Fruit fly (Drosophila melanogaster) whole organism, adult: ENCODE results near the gene SdhC.
A peak's percentile ranks its signal among the peaks of the same experiment; 100 is the strongest.

Experiments used
- CG11617 ChIP-seq: fragments of 200-800 bp; sonication (Bioruptor generic); optimal IDR thresholded peaks from 2 replicates; lab custom pipeline; 2017; ENCODE audit warnings: mild to moderate bottlenecking, missing biosample characterization, missing genetic modification reagents, missing genetic modification characterization
- CG12768 ChIP-seq: fragments of 200-800 bp; sonication (Bioruptor generic); optimal IDR thresholded peaks from 2 replicates; lab custom pipeline; 2017; ENCODE audit warnings: missing biosample characterization, missing genetic modification characterization, mild to moderate bottlenecking, moderate library complexity, missing genetic modification reagents
- CG14711 ChIP-seq: fragments of 200-800 bp; sonication (Bioruptor generic); optimal IDR thresholded peaks from 2 replicates; lab custom pipeline; 2018; ENCODE audit warnings: missing biosample characterization, mild to moderate bottlenecking, missing genetic modification characterization, moderate library complexity
- CG1620 ChIP-seq: fragments of 200-800 bp; sonication (Bioruptor generic); optimal IDR thresholded peaks from 2 replicates; lab custom pipeline; 2016; ENCODE audit warnings: missing biosample characterization, missing genetic modification characterization
- CG33017 ChIP-seq: fragments of 200-800 bp; sonication (Bioruptor generic); optimal IDR thresholded peaks from 2 replicates; lab custom pipeline; 2018; ENCODE audit warnings: missing biosample characterization, mild to moderate bottlenecking, missing genetic modification characterization, moderate library complexity
- CG5204 ChIP-seq: fragments of 200-800 bp; sonication (Bioruptor generic); optimal IDR thresholded peaks from 2 replicates; lab custom pipeline; 2016; ENCODE audit warnings: missing biosample characterization, missing genetic modification characterization
- CG7045 ChIP-seq: fragments of 200-800 bp; sonication (Bioruptor generic); optimal IDR thresholded peaks from 2 replicates; lab custom pipeline; 2017; ENCODE audit warnings: missing biosample characterization, mild to moderate bottlenecking, missing genetic modification characterization
- CG7101 ChIP-seq: fragments of 200-800 bp; sonication (Bioruptor generic); optimal IDR thresholded peaks from 2 replicates; lab custom pipeline; 2018; ENCODE audit warnings: missing biosample characterization, mild to moderate bottlenecking, missing genetic modification characterization, moderate library complexity
- Clk ChIP-seq: fragments of 200-800 bp; sonication (Bioruptor generic); optimal IDR thresholded peaks from 2 replicates; lab custom pipeline; 2017; ENCODE audit warnings: missing biosample characterization, missing genetic modification characterization
- Crg-1 ChIP-seq: fragments of 200-800 bp; sonication (Bioruptor generic); optimal IDR thresholded peaks from 2 replicates; lab custom pipeline; 2016; ENCODE audit warnings: missing biosample characterization, missing genetic modification characterization
- Hr96 ChIP-seq: fragments of 200-800 bp; sonication (Bioruptor generic); optimal IDR thresholded peaks from 2 replicates; lab custom pipeline; 2016; ENCODE audit warnings: missing biosample characterization, missing genetic modification characterization
- Mnt ChIP-seq: fragments of 200-800 bp; sonication (Bioruptor generic); optimal IDR thresholded peaks from 2 replicates; lab custom pipeline; 2016; ENCODE audit warnings: missing biosample characterization, mild to moderate bottlenecking, missing genetic modification characterization
- bab1 ChIP-seq: fragments of 200-800 bp; sonication (Bioruptor generic); optimal IDR thresholded peaks from 3 replicates; lab custom pipeline; 2019; ENCODE audit warnings: missing biosample characterization, mild to moderate bottlenecking, missing genetic modification characterization, moderate library complexity
- cic ChIP-seq: fragments of 200-800 bp; sonication (Bioruptor generic); optimal IDR thresholded peaks from 2 replicates; lab custom pipeline; 2017; ENCODE audit warnings: missing biosample characterization, mild to moderate bottlenecking, missing genetic modification characterization, moderate library complexity
- cnc ChIP-seq, 2 experiments: fragments of >200 bp; optimal IDR thresholded peaks; 2 replicates each; lab custom pipeline; 2017
- kay ChIP-seq: fragments of 200-800 bp; sonication (Bioruptor generic); peaks from one replicate; lab custom pipeline; 2016; ENCODE audit warnings: missing biosample characterization, missing genetic modification characterization, borderline replicate concordance
- ovo ChIP-seq: fragments of 200-800 bp; sonication (Bioruptor generic); optimal IDR thresholded peaks from 2 replicates; lab custom pipeline; 2016; ENCODE audit warnings: missing biosample characterization, missing genetic modification characterization
- pad ChIP-seq: fragments of 200-800 bp; sonication (Bioruptor generic); optimal IDR thresholded peaks from 3 replicates; lab custom pipeline; 2017; ENCODE audit warnings: missing biosample characterization, missing genetic modification characterization, mild to moderate bottlenecking, moderate library complexity, missing genetic modification reagents
- tj ChIP-seq: fragments of 200-800 bp; sonication (Bioruptor generic); optimal IDR thresholded peaks from 3 replicates; lab custom pipeline; 2017; ENCODE audit warnings: missing biosample characterization, mild to moderate bottlenecking, missing genetic modification characterization, moderate library complexity
- toe ChIP-seq: fragments of 200-800 bp; sonication (Bioruptor generic); optimal IDR thresholded peaks from 2 replicates; lab custom pipeline; 2016; ENCODE audit warnings: missing biosample characterization, missing genetic modification characterization

The SdhC gene

DNA sequence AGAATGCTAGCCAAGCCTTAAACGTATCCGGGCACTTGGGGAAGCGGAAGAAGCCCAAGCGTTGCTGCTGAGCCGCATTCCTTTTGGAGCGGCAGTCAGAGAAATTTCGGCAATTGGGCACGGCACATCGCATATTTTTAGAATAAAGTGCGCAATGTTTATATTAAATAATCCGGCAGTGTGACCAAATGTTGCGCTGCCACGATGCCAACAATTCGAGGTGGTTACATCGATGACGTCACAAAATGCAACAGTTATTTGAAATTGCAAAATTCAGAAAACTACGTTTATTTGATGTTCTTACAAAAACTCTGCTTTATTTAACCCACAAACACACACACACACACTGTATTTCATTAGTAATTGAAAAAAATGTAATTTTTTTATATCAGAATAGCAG, 10.2 kb upstream of the SdhC start, which contains the start of gene CG6689:
TSS of gene CG6689 (minus strand) at position 182 of the 400 bp plus-strand sequence.
- TF ChIP-seq Mnt (GFP tag; lab: Kevin White, UChicago) (peak; percentile 13), CG7045 (no peak), CG33017 (tag; lab: Kevin White, UChicago) (no peak), kay (GFP tag; lab: Kevin White, UChicago) (no peak), Crg-1 (GFP tag; lab: Kevin White, UChicago) (no peak), Clk (GFP tag; lab: Kevin White, UChicago) (no peak), pad (GFP tag; lab: Kevin White, UChicago) (no peak), cic (GFP tag; lab: Kevin White, UChicago) (no peak), CG12768 (GFP tag; lab: Kevin White, UChicago) (no peak), CG14711 (tag; lab: Kevin White, UChicago) (no peak), ovo (GFP tag; lab: Kevin White, UChicago) (no peak), CG5204 (GFP tag; lab: Kevin White, UChicago) (no peak), toe (GFP tag; lab: Kevin White, UChicago) (no peak), CG11617 (GFP tag; lab: Kevin White, UChicago) (peak; percentile 6), CG1620 (GFP tag; lab: Kevin White, UChicago) (no peak), bab1 (GFP tag; lab: Kevin White, UChicago) (no peak)

DNA sequence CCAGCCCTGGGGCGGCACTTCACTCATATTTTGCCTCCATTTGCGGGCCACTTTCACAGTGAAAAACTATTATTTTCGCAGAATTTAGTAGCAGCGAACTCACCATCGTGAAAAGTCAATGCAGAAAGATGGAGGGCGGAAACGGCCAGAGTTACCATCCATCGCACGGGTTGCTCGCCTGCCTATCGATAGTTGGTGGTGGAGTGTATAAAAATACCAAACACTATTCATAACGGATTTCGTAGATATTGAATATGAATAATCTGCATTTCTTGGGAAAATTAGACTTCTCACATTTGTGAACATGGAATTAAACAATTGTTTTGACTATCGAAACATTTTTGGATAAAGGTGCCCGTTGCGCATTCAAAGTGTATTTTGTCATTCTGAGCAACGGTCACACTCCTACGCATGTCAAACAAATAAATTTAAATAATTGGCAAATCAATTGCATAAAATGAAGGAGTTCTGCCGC, 6.5 kb upstream of the SdhC start, which contains the start of the genes RpS25 and CG4820:
TSS of gene RpS25 (minus strand) at position 132 of the 475 bp plus-strand sequence.
TSS of gene CG4820 (plus strand) at position 380 of the 475 bp plus-strand sequence.
- TF ChIP-seq tj (GFP tag; lab: Kevin White, UChicago) (peak; percentile 82), CG7045 (peak; percentile 90), Clk (GFP tag; lab: Kevin White, UChicago) (peak; percentile 88), CG14711 (tag; lab: Kevin White, UChicago) (peak; percentile 97), CG33017 (tag; lab: Kevin White, UChicago) (peak; percentile 88), ovo (GFP tag; lab: Kevin White, UChicago) (peak; percentile 91), CG1620 (GFP tag; lab: Kevin White, UChicago) (peak; percentile 96), Hr96 (GFP tag; lab: Kevin White, UChicago) (peak; percentile 94), cic (GFP tag; lab: Kevin White, UChicago) (peak; percentile 81), toe (GFP tag; lab: Kevin White, UChicago) (peak; percentile 87), kay (GFP tag; lab: Kevin White, UChicago) (no peak), CG12768 (GFP tag; lab: Kevin White, UChicago) (peak; percentile 93), bab1 (GFP tag; lab: Kevin White, UChicago) (peak; percentile 97), cnc (optimal IDR thresholded peaks at IDR 0.05; lab: Kevin White, UChicago) (no peak), Crg-1 (GFP tag; lab: Kevin White, UChicago) (peak; percentile 96), CG7101 (tag; lab: Kevin White, UChicago) (peak; percentile 94), pad (GFP tag; lab: Kevin White, UChicago) (peak; percentile 83), Mnt (GFP tag; lab: Kevin White, UChicago) (peak; percentile 93), CG5204 (GFP tag; lab: Kevin White, UChicago) (no peak), CG11617 (GFP tag; lab: Kevin White, UChicago) (peak; percentile 96)

DNA sequence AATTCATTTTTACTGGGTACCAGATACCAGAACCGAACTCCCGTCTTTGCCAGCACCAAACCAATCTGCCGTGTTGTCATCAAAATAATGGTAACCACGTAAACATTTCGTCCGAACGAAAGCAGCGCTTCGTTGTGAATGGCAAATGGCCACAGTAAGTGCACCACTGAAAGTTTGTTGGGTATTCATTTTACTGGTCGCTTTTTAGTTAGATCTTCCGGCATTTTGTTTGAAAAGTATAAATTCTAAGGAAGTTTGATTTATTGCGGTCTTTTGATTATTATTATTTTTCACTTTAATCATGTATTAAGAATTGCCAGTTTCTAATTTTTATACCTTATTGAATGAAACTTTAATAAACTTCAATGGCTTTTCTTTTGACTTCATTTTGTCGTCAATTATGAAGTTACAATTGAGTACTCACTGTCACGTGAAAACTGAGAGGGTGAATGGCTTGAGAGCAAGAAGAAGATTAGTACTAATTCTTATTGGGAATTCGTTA, 4.9 kb upstream of the SdhC start, which contains the start of gene ZnT86D:
TSS of gene ZnT86D (minus strand) at position 91 of the 502 bp plus-strand sequence.
- peak; percentile 34 for TF ChIP-seq Crg-1 (GFP tag; lab: Kevin White, UChicago)
- TF ChIP-seq Hr96 (GFP tag; lab: Kevin White, UChicago) = peak; percentile 74
- peak; percentile 54 for TF ChIP-seq tj (GFP tag; lab: Kevin White, UChicago)
- peak; percentile 70 for TF ChIP-seq toe (GFP tag; lab: Kevin White, UChicago)
- TF ChIP-seq CG7045 = peak; percentile 72
- TF ChIP-seq cic (GFP tag; lab: Kevin White, UChicago) = peak; percentile 68
- TF ChIP-seq bab1 (GFP tag; lab: Kevin White, UChicago) = peak; percentile 75
- TF ChIP-seq kay (GFP tag; lab: Kevin White, UChicago) = no peak
- no peak for TF ChIP-seq cnc (optimal IDR thresholded peaks at IDR 0.05; lab: Kevin White, UChicago)
- peak; percentile 75 for TF ChIP-seq CG14711 (tag; lab: Kevin White, UChicago)
- peak; percentile 86 for TF ChIP-seq CG7101 (tag; lab: Kevin White, UChicago)
- TF ChIP-seq CG12768 (GFP tag; lab: Kevin White, UChicago) = peak; percentile 78
- peak; percentile 68 for TF ChIP-seq CG1620 (GFP tag; lab: Kevin White, UChicago)
- peak; percentile 47 for TF ChIP-seq Clk (GFP tag; lab: Kevin White, UChicago)
- peak; percentile 80 for TF ChIP-seq CG5204 (GFP tag; lab: Kevin White, UChicago)
- peak; percentile 82 for TF ChIP-seq CG11617 (GFP tag; lab: Kevin White, UChicago)
- TF ChIP-seq CG33017 (tag; lab: Kevin White, UChicago) = peak; percentile 86
- TF ChIP-seq pad (GFP tag; lab: Kevin White, UChicago) = peak; percentile 70
- peak; percentile 27 for TF ChIP-seq ovo (GFP tag; lab: Kevin White, UChicago)
- peak; percentile 83 for TF ChIP-seq Mnt (GFP tag; lab: Kevin White, UChicago)

DNA sequence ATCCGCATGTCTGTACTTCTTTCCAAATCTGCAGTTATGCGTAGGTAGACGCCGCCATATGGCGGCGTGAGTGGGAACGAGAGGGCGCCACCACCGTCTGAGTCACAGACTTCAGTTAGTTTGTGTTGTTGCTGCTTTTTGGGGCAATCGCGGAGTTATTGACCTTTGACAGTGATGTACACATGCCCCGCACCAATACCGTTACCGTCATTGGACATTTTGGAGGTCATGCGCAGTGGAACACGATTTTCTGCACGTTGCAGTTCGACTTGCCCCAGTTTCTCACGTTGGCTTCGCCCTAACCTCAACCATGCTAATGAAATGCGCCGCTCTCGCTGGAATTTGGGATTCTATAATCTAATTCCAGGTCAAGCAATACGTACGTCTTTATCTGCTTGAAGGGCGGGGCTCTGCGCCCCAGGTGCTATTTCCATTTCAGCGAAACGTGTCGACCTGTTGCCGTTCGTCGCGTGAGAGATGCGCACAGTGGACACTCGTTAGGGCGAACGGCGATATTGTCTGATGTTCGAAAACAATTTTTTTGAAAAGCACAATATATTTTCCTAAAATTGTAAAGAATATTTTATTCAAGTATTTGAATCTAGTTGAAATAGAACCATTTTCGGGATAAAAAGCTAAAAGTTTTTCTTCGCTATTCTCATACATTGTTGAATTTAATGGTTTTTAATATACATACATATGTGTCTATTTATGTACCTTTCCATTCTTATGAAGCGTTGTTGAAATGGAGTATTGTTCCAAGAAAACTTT, 1.8 kb upstream of the SdhC start:
- TF ChIP-seq CG5204 (GFP tag; lab: Kevin White, UChicago) (no peak), ovo (GFP tag; lab: Kevin White, UChicago) (peak; percentile 87), CG7045 (peak; percentile 44), CG14711 (tag; lab: Kevin White, UChicago) (peak; percentile 62), CG33017 (tag; lab: Kevin White, UChicago) (peak; percentile 49), pad (GFP tag; lab: Kevin White, UChicago) (peak; percentile 58), cic (GFP tag; lab: Kevin White, UChicago) (peak; percentile 61), CG7101 (tag; lab: Kevin White, UChicago) (peak; percentile 68), toe (GFP tag; lab: Kevin White, UChicago) (peak; percentile 72), Mnt (GFP tag; lab: Kevin White, UChicago) (peak; percentile 95), cnc (optimal IDR thresholded peaks at IDR 0.05; lab: Kevin White, UChicago) (no peak), CG1620 (GFP tag; lab: Kevin White, UChicago) (peak; percentile 61), Hr96 (GFP tag; lab: Kevin White, UChicago) (peak; percentile 67), CG11617 (GFP tag; lab: Kevin White, UChicago) (peak; percentile 69), Clk (GFP tag; lab: Kevin White, UChicago) (no peak), tj (GFP tag; lab: Kevin White, UChicago) (peak; percentile 75), bab1 (GFP tag; lab: Kevin White, UChicago) (peak; percentile 55), CG12768 (GFP tag; lab: Kevin White, UChicago) (peak; percentile 68), Crg-1 (GFP tag; lab: Kevin White, UChicago) (peak; percentile 40), kay (GFP tag; lab: Kevin White, UChicago) (no peak)
